Worm (Caenorhabditis elegans): ENCODE measurements around the gene nspd-7.

nspd-7 gene

ce11 chrIV:10243276-10243675 lies 25.7 kb downstream of the nspd-7 start, which contains the start of gene tkt-1:
Gene tkt-1, plus strand, starts transcription at chrIV:10243612.
- TF ChIP-seq daf-12 (tag; optimal IDR thresholded peaks at IDR 0.05), result no peak
- peak; percentile 88 for TF ChIP-seq pqm-1 (tag; optimal IDR thresholded peaks at IDR 0.05)
- TF ChIP-seq jun-1 (tag; optimal IDR thresholded peaks at IDR 0.05), result peak; percentile 55
- peak; percentile 92 for TF ChIP-seq elt-2 (tag; optimal IDR thresholded peaks at IDR 0.05)
- no peak for TF ChIP-seq elt-1 (tag; optimal IDR thresholded peaks at IDR 0.05)
- no peak for TF ChIP-seq mdl-1 (tag; optimal IDR thresholded peaks at IDR 0.05)
- TF ChIP-seq pha-4 (tag; optimal IDR thresholded peaks at IDR 0.05), result peak; percentile 19
- TF ChIP-seq ceh-9 (tag; optimal IDR thresholded peaks at IDR 0.05), result no peak
- TF ChIP-seq nhr-23 (tag; optimal IDR thresholded peaks at IDR 0.05), result no peak
- peak in 1 of 3 experiments; percentile 85 for TF ChIP-seq elt-3 (tag; optimal IDR thresholded peaks at IDR 0.05)

- TF ChIP-seq lsy-12 (tag; optimal IDR thresholded peaks at IDR 0.05) (no peak), ceh-9 (tag; optimal IDR thresholded peaks at IDR 0.05) (no peak), unc-62 (GFP tag; optimal IDR thresholded peaks at IDR 0.05) (no peak), zag-1 (tag; optimal IDR thresholded peaks at IDR 0.05) (no peak), elt-1 (tag; optimal IDR thresholded peaks at IDR 0.05) (no peak), nfya-1 (tag; optimal IDR thresholded peaks at IDR 0.05; ENCODE audit: insufficient read depth) (peak; percentile 12), pha-4 (tag; optimal IDR thresholded peaks at IDR 0.05) (peak; percentile 65), lin-15B (tag; optimal IDR thresholded peaks at IDR 0.05) (peak; percentile 38), sea-2 (GFP tag; optimal IDR thresholded peaks at IDR 0.05) (no peak), nhr-23 (tag; optimal IDR thresholded peaks at IDR 0.05) (peak; percentile 8), elt-2 (tag; optimal IDR thresholded peaks at IDR 0.05) (no peak), aly-2 (tag; optimal IDR thresholded peaks at IDR 0.05) (no peak), nhr-25 (tag; optimal IDR thresholded peaks at IDR 0.05) (peak; percentile 41), lin-39 (tag; optimal IDR thresholded peaks at IDR 0.05) (peak; percentile 4), nhr-77 (tag; optimal IDR thresholded peaks at IDR 0.05) (no peak), eor-1 (tag; optimal IDR thresholded peaks at IDR 0.05) (no peak), skn-1 (tag; optimal IDR thresholded peaks at IDR 0.05) (no peak), daf-12 (tag; optimal IDR thresholded peaks at IDR 0.05) (no peak), nhr-28 (tag; optimal IDR thresholded peaks at IDR 0.05) (no peak), ceh-82 (tag; optimal IDR thresholded peaks at IDR 0.05) (no peak), egl-27 (tag; optimal IDR thresholded peaks at IDR 0.05) (no peak)
Observed at ce11 chrIV:10242458-10243123, 26.4 kb downstream of the nspd-7 start.

ce11 chrIV:10241659-10242058 lies 27.3 kb downstream of the nspd-7 start, which contains the start of gene lipl-7:
Gene lipl-7, minus strand, starts transcription at chrIV:10241823.
- TF ChIP-seq nhr-43 (tag; optimal IDR thresholded peaks at IDR 0.05; ENCODE audit: poor library complexity, severe bottlenecking) (no peak), lin-15B (tag; optimal IDR thresholded peaks at IDR 0.05) (no peak), ZK546.5 (tag; optimal IDR thresholded peaks at IDR 0.05) (no peak), ceh-28 (tag; optimal IDR thresholded peaks at IDR 0.05) (no peak), ztf-11 (tag; optimal IDR thresholded peaks at IDR 0.05) (no peak), nfya-1 (tag; optimal IDR thresholded peaks at IDR 0.05; ENCODE audit: insufficient read depth) (no peak), fkh-10 (GFP tag; optimal IDR thresholded peaks at IDR 0.05) (no peak), elt-1 (tag; optimal IDR thresholded peaks at IDR 0.05) (no peak), R02D3.7 (tag; optimal IDR thresholded peaks at IDR 0.05) (no peak), skn-1 (tag; optimal IDR thresholded peaks at IDR 0.05) (no peak), tbx-2 (tag; optimal IDR thresholded peaks at IDR 0.05) (no peak), nhr-25 (tag; optimal IDR thresholded peaks at IDR 0.05) (no peak), mdl-1 (tag; optimal IDR thresholded peaks at IDR 0.05) (no peak), fos-1 (tag; optimal IDR thresholded peaks at IDR 0.05) (no peak), unc-39 (tag; optimal IDR thresholded peaks at IDR 0.05) (no peak), lin-39 (tag; optimal IDR thresholded peaks at IDR 0.05) (no peak), pha-4 (tag; optimal IDR thresholded peaks at IDR 0.05) (no peak), egl-27 (tag; optimal IDR thresholded peaks at IDR 0.05) (no peak), ztf-4 (tag; optimal IDR thresholded peaks at IDR 0.05) (no peak), nhr-76 (tag; optimal IDR thresholded peaks at IDR 0.05) (no peak)

- TF ChIP-seq elt-2 (tag; optimal IDR thresholded peaks at IDR 0.05) (peak; percentile 54), nhr-237 (tag; optimal IDR thresholded peaks at IDR 0.05) (no peak), pqm-1 (tag; optimal IDR thresholded peaks at IDR 0.05) (peak; percentile 56)
Observed at ce11 chrIV:10239045-10239444, 29.9 kb downstream of the nspd-7 start, which contains the start of gene ech-8. Gene ech-8, minus strand, starts transcription at chrIV:10239176.
